Worm (Caenorhabditis elegans) whole organism, L4/young adult: Measurements from ENCODE around the gene twk-25.

Experiments used
- dao-5 ChIP-seq: sonication (generic microtip); optimal IDR thresholded peaks from 2 replicates; lab custom pipeline; 2016; ENCODE audit warnings: missing genotype, missing genetic modification characterization, moderate library complexity, missing compliant biosample characterization
- him-1 ChIP-seq: sonication (generic microtip); optimal IDR thresholded peaks from 2 replicates; lab custom pipeline; 2016; ENCODE audit warnings: missing genotype, missing genetic modification reagents, missing genetic modification characterization, missing compliant biosample characterization

ce11 chrIV:11475080-11475479, 29.4 kb upstream of the twk-25 start:
- TF ChIP-seq him-1: no peak
- no peak for TF ChIP-seq dao-5 (tag; lab: Kevin White, UChicago)
